Fruit fly (Drosophila melanogaster): ENCODE data around the gene cmb.

The cmb gene

dm6 chr3L:13495065-13495464, 52.7 kb downstream of the cmb start:
- no peak for TF ChIP-seq pan (optimal IDR thresholded peaks at IDR 0.05)
- peak; percentile 86 for TF ChIP-seq jim (GFP tag; optimal IDR thresholded peaks at IDR 0.05)
- no peak for TF ChIP-seq h (GFP tag; optimal IDR thresholded peaks at IDR 0.05)
- TF ChIP-seq sv (GFP tag; optimal IDR thresholded peaks at IDR 0.05) = no peak
- TF ChIP-seq Vsx2 (GFP tag; optimal IDR thresholded peaks at IDR 0.05; ENCODE audit: partially characterized antibody) = no peak
- peak; percentile 26 for TF ChIP-seq Sp1 (GFP tag; optimal IDR thresholded peaks at IDR 0.05)
- TF ChIP-seq foxo (GFP tag; optimal IDR thresholded peaks at IDR 0.05) = no peak
- TF ChIP-seq CrebA (GFP tag; optimal IDR thresholded peaks at IDR 0.05; ENCODE audit: borderline replicate concordance) = peak; percentile 83
- TF ChIP-seq Rel (GFP tag; optimal IDR thresholded peaks at IDR 0.05) = peak; percentile 11
- TF ChIP-seq Rel (tag; optimal IDR thresholded peaks at IDR 0.05) = no peak
- no peak for TF ChIP-seq Myc (optimal IDR thresholded peaks at IDR 0.05)
- TF ChIP-seq dsf (GFP tag; optimal IDR thresholded peaks at IDR 0.05; ENCODE audit: borderline replicate concordance) = no peak
- TF ChIP-seq Hnf4 (GFP tag; optimal IDR thresholded peaks at IDR 0.05) = peak; percentile 25
- no peak for TF ChIP-seq sage (GFP tag; optimal IDR thresholded peaks at IDR 0.05)
- TF ChIP-seq dl (GFP tag; optimal IDR thresholded peaks at IDR 0.05; ENCODE audit: insufficient read depth in 1 of 2, partially characterized antibody in 2 of 2) = no peak
- no peak for TF ChIP-seq OdsH (GFP tag; optimal IDR thresholded peaks at IDR 0.05)
- TF ChIP-seq br (GFP tag; optimal IDR thresholded peaks at IDR 0.05) = no peak
- TF ChIP-seq CG9705 (GFP tag; optimal IDR thresholded peaks at IDR 0.05) = no peak
- no peak for TF ChIP-seq Hr83 (GFP tag; optimal IDR thresholded peaks at IDR 0.05; ENCODE audit: poor library complexity, severe bottlenecking)

dm6 chr3L:13497720-13498355, 55.4 kb downstream of the cmb start:
- TF ChIP-seq fru (GFP tag; optimal IDR thresholded peaks at IDR 0.05) = peak; percentile 34
- no peak for TF ChIP-seq Hr83 (GFP tag; optimal IDR thresholded peaks at IDR 0.05; ENCODE audit: poor library complexity, severe bottlenecking)
- peak; percentile 80 for TF ChIP-seq jim (GFP tag; optimal IDR thresholded peaks at IDR 0.05)
- TF ChIP-seq lola (GFP tag; optimal IDR thresholded peaks at IDR 0.05) = no peak
- TF ChIP-seq rgr (GFP tag; optimal IDR thresholded peaks at IDR 0.05) = no peak
- peak; percentile 31 for TF ChIP-seq Vsx2 (GFP tag; optimal IDR thresholded peaks at IDR 0.05; ENCODE audit: partially characterized antibody)
- TF ChIP-seq CG32264 (GFP tag; optimal IDR thresholded peaks at IDR 0.05) = peak; percentile 0
- TF ChIP-seq psq (GFP tag; optimal IDR thresholded peaks at IDR 0.05) = peak; percentile 20
- peak; percentile 39 for TF ChIP-seq Sp1 (GFP tag; optimal IDR thresholded peaks at IDR 0.05)
- no peak for TF ChIP-seq pan (optimal IDR thresholded peaks at IDR 0.05)
- peak; percentile 20 for TF ChIP-seq h (GFP tag; optimal IDR thresholded peaks at IDR 0.05)
- peak; percentile 9 for TF ChIP-seq br (GFP tag; optimal IDR thresholded peaks at IDR 0.05)
- peak in 1 of 2 experiments; percentile 11 for TF ChIP-seq foxo (GFP tag; optimal IDR thresholded peaks at IDR 0.05)
- peak; percentile 7 for TF ChIP-seq Jra (GFP tag; optimal IDR thresholded peaks at IDR 0.05)
- TF ChIP-seq Dif (GFP tag; optimal IDR thresholded peaks at IDR 0.05; ENCODE audit: partially characterized antibody) = peak; percentile 37
- TF ChIP-seq Rel (GFP tag; optimal IDR thresholded peaks at IDR 0.05) = no peak
- TF ChIP-seq Rel (tag; optimal IDR thresholded peaks at IDR 0.05) = peak; percentile 48

All from whole organism, wandering third instar larva.